Worm (Caenorhabditis elegans) whole organism, L2 larva: ENCODE measurements around the gene H39E20.1.

ENCODE experiments used
- C34F6.9 ChIP-seq: fragments of 150-350 bp; optimal IDR thresholded peaks from 2 replicates; lab custom pipeline; 2014; ENCODE audit warnings: missing biosample characterization, missing genetic modification characterization
- F13H6.1 ChIP-seq: sonication (generic microtip); optimal IDR thresholded peaks from 2 replicates; lab custom pipeline; 2016; ENCODE audit warnings: missing genetic modification characterization, missing compliant biosample characterization
- R02D3.7 ChIP-seq: fragments of 150-350 bp; optimal IDR thresholded peaks from 2 replicates; lab custom pipeline; 2014; ENCODE audit warnings: missing biosample characterization, missing genetic modification characterization
- Y55F3AM.14 ChIP-seq: fragments of 200-800 bp; sonication (Bioruptor generic); optimal IDR thresholded peaks from 2 replicates; lab custom pipeline; 2018; ENCODE audit warnings: mild to moderate bottlenecking, missing genetic modification characterization, missing compliant biosample characterization
- ZK546.5 ChIP-seq: sonication (generic microtip); optimal IDR thresholded peaks from 2 replicates; lab custom pipeline; 2017; ENCODE audit warnings: missing biosample characterization, missing genetic modification characterization
- alr-1 ChIP-seq: fragments of 150-350 bp; optimal IDR thresholded peaks from 2 replicates; lab custom pipeline; 2014; ENCODE audit warnings: missing biosample characterization, missing genetic modification characterization
- aly-2 ChIP-seq: fragments of 150-350 bp; optimal IDR thresholded peaks from 2 replicates; lab custom pipeline; 2014; ENCODE audit warnings: missing biosample characterization, missing genetic modification characterization
- ama-1 ChIP-seq: fragments of 150-350 bp; optimal IDR thresholded peaks from 2 replicates; lab custom pipeline; 2018; ENCODE audit warnings: inconsistent platforms
- blmp-1 ChIP-seq: sonication (generic microtip); optimal IDR thresholded peaks from 2 replicates; lab custom pipeline; 2017; ENCODE audit warnings: missing genetic modification characterization, mild to moderate bottlenecking, missing compliant biosample characterization, antibody characterized with exemption, moderate library complexity; ENCODE audit not compliant: insufficient read depth
- ceh-16 ChIP-seq: fragments of 150-350 bp; optimal IDR thresholded peaks from 2 replicates; lab custom pipeline; 2014; ENCODE audit warnings: missing biosample characterization, missing genetic modification characterization
- ceh-82 ChIP-seq: fragments of 150-350 bp; optimal IDR thresholded peaks from 2 replicates; lab custom pipeline; 2014; ENCODE audit warnings: missing biosample characterization, missing genetic modification characterization
- crh-2 ChIP-seq: sonication (generic microtip); optimal IDR thresholded peaks from 2 replicates; lab custom pipeline; 2017; ENCODE audit warnings: missing biosample characterization, missing genetic modification characterization
- dmd-4 ChIP-seq: sonication (generic microtip); optimal IDR thresholded peaks from 2 replicates; lab custom pipeline; 2017; ENCODE audit warnings: missing biosample characterization, missing genetic modification characterization
- egl-27 ChIP-seq: sonication (generic microtip); optimal IDR thresholded peaks from 3 replicates; lab custom pipeline; 2017; ENCODE audit warnings: missing biosample characterization, missing genetic modification reagents, missing genetic modification characterization
- elt-1 ChIP-seq: fragments of 150-350 bp; optimal IDR thresholded peaks from 2 replicates; lab custom pipeline; 2014; ENCODE audit warnings: missing biosample characterization, missing genetic modification characterization
- elt-3 ChIP-seq: sonication (generic microtip); optimal IDR thresholded peaks from 2 replicates; lab custom pipeline; 2017; ENCODE audit warnings: missing biosample characterization, missing genetic modification characterization
- fos-1 ChIP-seq: fragments of 150-350 bp; optimal IDR thresholded peaks from 2 replicates; lab custom pipeline; 2014; ENCODE audit warnings: missing biosample characterization, missing genetic modification characterization
- gmeb-1 ChIP-seq: fragments of 150-350 bp; optimal IDR thresholded peaks from 2 replicates; lab custom pipeline; 2014; ENCODE audit warnings: missing biosample characterization, missing genetic modification characterization
- lin-11 ChIP-seq: fragments of 150-350 bp; sonication (generic microtip); optimal IDR thresholded peaks from 2 replicates; lab custom pipeline; 2014; ENCODE audit warnings: missing biosample characterization, missing genetic modification characterization, inconsistent platforms, mixed read lengths
- lin-13 ChIP-seq: fragments of 150-350 bp; optimal IDR thresholded peaks from 2 replicates; lab custom pipeline; 2014; ENCODE audit warnings: missing biosample characterization, missing genetic modification reagents, missing genetic modification characterization
- lin-39 ChIP-seq: fragments of 150-350 bp; optimal IDR thresholded peaks from 2 replicates; lab custom pipeline; 2014; ENCODE audit warnings: missing biosample characterization, missing genetic modification reagents, missing genetic modification characterization
- lsy-2 ChIP-seq, 2 experiments: fragments of 150-350 bp in 1 of 2; sonication (generic microtip) in 1 of 2; optimal IDR thresholded peaks; 2 replicates each; lab custom pipeline; 2014 to 2017; ENCODE audit warnings: missing biosample characterization in 2 of 2, missing genetic modification characterization in 2 of 2
- mab-5 ChIP-seq: fragments of 150-350 bp; optimal IDR thresholded peaks from 2 replicates; lab custom pipeline; 2014; ENCODE audit warnings: missing biosample characterization, missing genetic modification characterization
- mbf-1 ChIP-seq: sonication (generic microtip); optimal IDR thresholded peaks from 2 replicates; lab custom pipeline; 2017; ENCODE audit warnings: missing biosample characterization, missing genetic modification characterization
- mdl-1 ChIP-seq, 2 experiments: fragments of 150-350 bp in 1 of 2; sonication (generic microtip) in 1 of 2; optimal IDR thresholded peaks; 2 replicates each; lab custom pipeline; 2017; ENCODE audit warnings: missing biosample characterization in 2 of 2, missing genetic modification characterization in 2 of 2
- nhr-10 ChIP-seq: sonication (generic microtip); optimal IDR thresholded peaks from 2 replicates; lab custom pipeline; 2017; ENCODE audit warnings: missing biosample characterization, missing genetic modification characterization
- nhr-11 ChIP-seq: fragments of 150-350 bp; optimal IDR thresholded peaks from 2 replicates; lab custom pipeline; 2014; ENCODE audit warnings: missing biosample characterization, missing genetic modification characterization
- nhr-12 ChIP-seq: fragments of 150-350 bp; optimal IDR thresholded peaks from 2 replicates; lab custom pipeline; 2014; ENCODE audit warnings: missing biosample characterization, missing genetic modification characterization
- nhr-129 ChIP-seq: fragments of 150-350 bp; optimal IDR thresholded peaks from 2 replicates; lab custom pipeline; 2014; ENCODE audit warnings: missing biosample characterization, missing genetic modification characterization
- nhr-21 ChIP-seq: fragments of 150-350 bp; optimal IDR thresholded peaks from 2 replicates; lab custom pipeline; 2014; ENCODE audit warnings: missing biosample characterization, missing genetic modification characterization
- nhr-23 ChIP-seq: fragments of 150-350 bp; optimal IDR thresholded peaks from 2 replicates; lab custom pipeline; 2014; ENCODE audit warnings: missing biosample characterization, missing genetic modification reagents, missing genetic modification characterization
- nhr-237 ChIP-seq: fragments of 150-350 bp; optimal IDR thresholded peaks from 2 replicates; lab custom pipeline; 2014; ENCODE audit warnings: missing biosample characterization, missing genetic modification characterization
- nhr-25 ChIP-seq: fragments of 150-350 bp; sonication (generic microtip); optimal IDR thresholded peaks from 3 replicates; lab custom pipeline; 2014; ENCODE audit warnings: missing biosample characterization, missing genetic modification characterization
- nhr-6 ChIP-seq: fragments of 150-350 bp; optimal IDR thresholded peaks from 2 replicates; lab custom pipeline; 2014; ENCODE audit warnings: missing biosample characterization, missing genetic modification characterization
- nhr-77 ChIP-seq: fragments of 150-350 bp; optimal IDR thresholded peaks from 2 replicates; lab custom pipeline; 2014; ENCODE audit warnings: missing biosample characterization, missing genetic modification characterization
- peb-1 ChIP-seq: fragments of 150-350 bp; optimal IDR thresholded peaks from 2 replicates; lab custom pipeline; 2014; ENCODE audit warnings: missing biosample characterization, missing genetic modification characterization
- sem-4 ChIP-seq: fragments of 150-350 bp; optimal IDR thresholded peaks from 2 replicates; lab custom pipeline; 2014; ENCODE audit warnings: missing biosample characterization, missing genetic modification reagents, missing genetic modification characterization
- skn-1 ChIP-seq: sonication (generic microtip); optimal IDR thresholded peaks from 2 replicates; lab custom pipeline; 2017; ENCODE audit warnings: missing biosample characterization, missing genetic modification characterization
- sma-3 ChIP-seq: sonication (generic microtip); optimal IDR thresholded peaks from 2 replicates; lab custom pipeline; 2016; ENCODE audit warnings: missing genetic modification reagents, missing genetic modification characterization, missing compliant biosample characterization
- sma-9 ChIP-seq, 2 experiments: fragments of 150-350 bp in 1 of 2; sonication (generic microtip) in 1 of 2; optimal IDR thresholded peaks; 2 replicates each; lab custom pipeline; 2014 to 2016; ENCODE audit warnings: missing genetic modification characterization in 2 of 2, mild to moderate bottlenecking in 1 of 2, missing biosample characterization in 1 of 2, missing compliant biosample characterization in 1 of 2, missing genetic modification reagents in 1 of 2, moderate library complexity in 1 of 2
- snpc-4 ChIP-seq: fragments of 150-350 bp; optimal IDR thresholded peaks from 2 replicates; lab custom pipeline; 2014; ENCODE audit warnings: missing biosample characterization, missing genetic modification characterization
- unc-39 ChIP-seq: fragments of 150-350 bp; optimal IDR thresholded peaks from 2 replicates; lab custom pipeline; 2014; ENCODE audit warnings: missing biosample characterization, missing genetic modification characterization
- unc-55 ChIP-seq: fragments of 150-350 bp; sonication (generic microtip); optimal IDR thresholded peaks from 3 replicates; lab custom pipeline; 2014; ENCODE audit warnings: missing biosample characterization, missing genetic modification reagents, missing genetic modification characterization
- unc-62 ChIP-seq: fragments of 150-350 bp; optimal IDR thresholded peaks from 2 replicates; lab custom pipeline; 2014; ENCODE audit warnings: missing biosample characterization, missing genetic modification reagents, missing genetic modification characterization
- zag-1 ChIP-seq: fragments of 150-350 bp; optimal IDR thresholded peaks from 2 replicates; lab custom pipeline; 2014; ENCODE audit warnings: missing biosample characterization, missing genetic modification characterization
- ztf-1 ChIP-seq: fragments of 200-800 bp; sonication (Bioruptor generic); conservative IDR thresholded peaks from 2 replicates; pipeline ENCODE4 v1.3.6; 2022; ENCODE audit warnings: missing genetic modification characterization, missing compliant biosample characterization
- ztf-11 ChIP-seq: sonication (generic microtip); optimal IDR thresholded peaks from 2 replicates; lab custom pipeline; 2017; ENCODE audit warnings: missing biosample characterization, missing genetic modification characterization
- ztf-4 ChIP-seq: fragments of 150-350 bp; optimal IDR thresholded peaks from 2 replicates; lab custom pipeline; 2014; ENCODE audit warnings: missing biosample characterization, missing genetic modification characterization

Gene H39E20.1

DNA sequence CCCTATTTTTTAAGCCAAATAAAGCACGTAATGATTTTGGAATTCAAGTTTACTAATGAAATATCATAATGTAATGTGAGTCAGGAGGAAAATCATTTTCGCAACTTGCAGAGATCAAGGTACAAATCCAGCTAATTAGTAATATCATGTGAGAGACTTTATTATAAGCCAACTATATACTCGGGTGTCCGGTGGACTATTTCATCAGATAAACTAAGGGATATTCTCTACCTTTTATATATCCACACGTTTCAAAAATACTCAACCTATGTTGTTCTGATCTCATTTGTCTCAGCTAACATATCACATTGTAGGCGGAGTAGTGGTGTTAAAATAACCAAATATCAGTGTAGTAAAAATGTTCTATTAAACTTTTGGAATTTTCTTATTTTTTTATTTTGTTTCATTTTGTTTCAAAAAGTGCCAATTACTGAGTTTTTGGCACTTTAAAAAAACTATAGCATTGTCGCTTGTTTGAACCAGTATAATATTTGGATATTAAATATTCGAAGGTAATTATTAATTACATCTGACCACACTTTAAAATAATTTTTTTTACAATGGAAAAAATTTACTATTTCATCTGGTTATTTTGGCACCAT lies 7.9 kb downstream of the H39E20.1 start:
- TF ChIP-seq elt-1 (tag; lab: Kevin White, UChicago) (no peak), unc-55 (GFP tag; lab: Kevin White, UChicago) (peak; percentile 85), gmeb-1 (tag; lab: Kevin White, UChicago) (peak; percentile 87), nhr-10 (tag; lab: Kevin White, UChicago) (peak; percentile 85), alr-1 (tag; lab: Kevin White, UChicago) (no peak), C34F6.9 (tag; lab: Kevin White, UChicago) (peak; percentile 84), unc-39 (tag; lab: Kevin White, UChicago) (no peak), nhr-237 (peak; percentile 92), mbf-1 (tag; lab: Kevin White, UChicago) (peak; percentile 62), egl-27 (tag; lab: Kevin White, UChicago) (peak; percentile 93), elt-3 (tag; lab: Kevin White, UChicago) (no peak), lin-39 (no peak), nhr-25 (peak; percentile 95), lsy-2 (tag; optimal IDR thresholded peaks at IDR 0.05; lab: Kevin White, UChicago) (peak; percentile 83 to 93), lin-13 (GFP tag; lab: Kevin White, UChicago) (peak; percentile 93), ama-1 (no peak), nhr-12 (tag; lab: Kevin White, UChicago) (peak; percentile 66), ztf-1 (GFP tag; lab: Robert Waterston, UW) (no peak), sem-4 (tag; lab: Kevin White, UChicago) (peak; percentile 94), unc-62 (GFP tag; lab: Kevin White, UChicago) (no peak), mdl-1 (tag; optimal IDR thresholded peaks at IDR 0.05; lab: Kevin White, UChicago) (peak; percentile 7 to 80), ZK546.5 (peak; percentile 46), zag-1 (tag; lab: Kevin White, UChicago) (peak; percentile 59), fos-1 (peak; percentile 96), Y55F3AM.14 (GFP tag; lab: Kevin White, UChicago) (peak; percentile 74), ztf-11 (tag; lab: Kevin White, UChicago) (no peak), F13H6.1 (tag; lab: Kevin White, UChicago) (peak; percentile 85), blmp-1 (no peak), nhr-129 (tag; lab: Kevin White, UChicago) (peak; percentile 96), R02D3.7 (tag; lab: Kevin White, UChicago) (peak; percentile 45), nhr-21 (tag; lab: Kevin White, UChicago) (peak; percentile 99), nhr-23 (tag; lab: Kevin White, UChicago) (no peak), ceh-82 (peak; percentile 87), ceh-16 (tag; lab: Kevin White, UChicago) (peak; percentile 80), skn-1 (tag; lab: Kevin White, UChicago) (peak; percentile 91), crh-2 (tag; lab: Kevin White, UChicago) (peak; percentile 96), nhr-11 (peak; percentile 38), aly-2 (tag; lab: Kevin White, UChicago) (peak; percentile 59), lin-11 (no peak), nhr-77 (peak; percentile 87), sma-9 (GFP tag; optimal IDR thresholded peaks at IDR 0.05; lab: Kevin White, UChicago) (peak; percentile 89), sma-9 (tag; optimal IDR thresholded peaks at IDR 0.05; lab: Kevin White, UChicago) (no peak), snpc-4 (peak; percentile 34), peb-1 (tag; lab: Kevin White, UChicago) (no peak), ztf-4 (tag; lab: Kevin White, UChicago) (peak; percentile 88), nhr-6 (tag; lab: Kevin White, UChicago) (peak; percentile 95), dmd-4 (peak; percentile 73), sma-3 (peak; percentile 94), mab-5 (tag; lab: Kevin White, UChicago) (peak; percentile 66)
